Worm (Caenorhabditis elegans) whole organism, L3 larva: Measurements from ENCODE around the gene F53C11.5.

Experiments
- R02D3.7 ChIP-seq: fragments of 150-350 bp; optimal IDR thresholded peaks from 2 replicates; lab custom pipeline; 2014; ENCODE audit warnings: missing biosample characterization, missing genetic modification characterization
- ama-1 ChIP-seq: fragments of 150-350 bp; optimal IDR thresholded peaks from 2 replicates; lab custom pipeline; 2018
- fkh-10 ChIP-seq: sonication (generic microtip); optimal IDR thresholded peaks from 2 replicates; lab custom pipeline; 2017; ENCODE audit warnings: missing biosample characterization, missing genetic modification reagents, missing genetic modification characterization
- mdl-1 ChIP-seq: fragments of 150-350 bp; optimal IDR thresholded peaks from 2 replicates; lab custom pipeline; 2014; ENCODE audit warnings: missing biosample characterization, missing genetic modification characterization
- nfya-1 ChIP-seq: sonication (generic microtip); optimal IDR thresholded peaks from 2 replicates; lab custom pipeline; 2017; ENCODE audit warnings: missing genetic modification characterization, mild to moderate bottlenecking, missing compliant biosample characterization, antibody characterized with exemption, moderate library complexity; ENCODE audit not compliant: insufficient read depth
- nhr-76 ChIP-seq: fragments of 150-350 bp; sonication (generic microtip); optimal IDR thresholded peaks from 5 replicates; lab custom pipeline; 2014; ENCODE audit warnings: missing biosample characterization, missing genetic modification characterization
- nhr-77 ChIP-seq: fragments of 150-350 bp; optimal IDR thresholded peaks from 2 replicates; lab custom pipeline; 2014; ENCODE audit warnings: missing biosample characterization, missing genetic modification characterization
- pha-4 ChIP-seq: fragments of 150-350 bp; optimal IDR thresholded peaks from 2 replicates; lab custom pipeline; 2014; ENCODE audit warnings: missing biosample characterization, missing genetic modification reagents, missing genetic modification characterization
- pqm-1 ChIP-seq: fragments of 150-350 bp; optimal IDR thresholded peaks from 2 replicates; lab custom pipeline; 2017; ENCODE audit warnings: missing biosample characterization, missing genetic modification characterization, inconsistent platforms
- unc-62 ChIP-seq: fragments of 150-350 bp; sonication (generic microtip); optimal IDR thresholded peaks from 4 replicates; lab custom pipeline; 2014; ENCODE audit warnings: missing biosample characterization, missing genetic modification reagents, missing genetic modification characterization

DNA sequence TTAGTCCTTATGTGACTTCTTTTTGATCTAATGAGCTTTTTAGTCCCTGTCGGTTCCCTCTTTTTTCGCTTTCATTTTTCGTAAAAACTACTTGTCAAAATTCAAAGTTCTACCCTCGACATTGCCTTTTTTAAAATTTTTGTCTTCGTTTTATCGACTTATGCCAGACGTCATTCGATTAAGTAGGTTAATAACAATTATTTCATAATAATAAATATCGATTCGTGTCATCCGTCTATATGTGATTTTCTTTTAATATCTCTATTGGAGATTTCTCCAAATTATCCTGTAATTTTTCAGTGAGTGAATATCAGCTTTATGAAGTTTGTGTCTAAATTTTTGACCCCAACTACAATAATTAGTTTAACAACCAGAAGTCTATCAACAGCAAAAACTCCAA, 35.4 kb downstream of the F53C11.5 start, which contains the start of gene hpo-31:
- TF ChIP-seq nfya-1 (tag; lab: Kevin White, UChicago) (no peak), ama-1 (no peak), mdl-1 (tag; lab: Kevin White, UChicago) (no peak), pqm-1 (no peak), nhr-76 (tag; lab: Kevin White, UChicago) (no peak), nhr-77 (tag; lab: Kevin White, UChicago) (no peak), unc-62 (no peak), R02D3.7 (tag; lab: Kevin White, UChicago) (no peak), pha-4 (tag; lab: Kevin White, UChicago) (no peak), fkh-10 (GFP tag; lab: Kevin White, UChicago) (no peak)
